Fruit fly (Drosophila melanogaster) whole organism, embryonic: ENCODE results near the gene goe.
A peak's percentile ranks its signal among the peaks of the same experiment; 100 is the strongest.

Experiments used
- Adf1 ChIP-seq: fragments of 200-800 bp; sonication (Bioruptor generic); IDR thresholded peaks from 2 replicates; pipeline ENCODE4 v1.3.6; 2022; ENCODE audit warnings: missing biosample characterization, missing genetic modification characterization
- Asciz ChIP-seq: fragments of 200-800 bp; sonication (Bioruptor generic); optimal IDR thresholded peaks from 2 replicates; lab custom pipeline; 2017; ENCODE audit warnings: missing biosample characterization, mild to moderate bottlenecking, missing genetic modification characterization, missing genetic modification reagents
- Bgb ChIP-seq: fragments of 200-800 bp; sonication (Bioruptor generic); IDR thresholded peaks from 2 replicates; pipeline ENCODE4 v1.3.6; 2022; ENCODE audit warnings: missing biosample characterization, missing genetic modification characterization; ENCODE audit not compliant: partially characterized antibody
- Bteb2 ChIP-seq: fragments of 200-800 bp; sonication (Bioruptor generic); optimal IDR thresholded peaks from 2 replicates; lab custom pipeline; 2016; ENCODE audit warnings: missing biosample characterization, missing genetic modification characterization
- CG12236 ChIP-seq: fragments of 200-800 bp; sonication (Bioruptor generic); optimal IDR thresholded peaks from 2 replicates; lab custom pipeline; 2016; ENCODE audit warnings: missing biosample characterization, missing genetic modification characterization
- CG13123 ChIP-seq: fragments of 200-800 bp; sonication (Bioruptor generic); optimal IDR thresholded peaks from 2 replicates; lab custom pipeline; 2016; ENCODE audit warnings: missing biosample characterization, missing genetic modification characterization
- CG15011 ChIP-seq: fragments of 200-800 bp; sonication (Bioruptor generic); optimal IDR thresholded peaks from 3 replicates; lab custom pipeline; 2018; ENCODE audit warnings: missing biosample characterization, mild to moderate bottlenecking, missing genetic modification characterization
- CG16779 ChIP-seq: fragments of 200-800 bp; sonication (Bioruptor generic); IDR thresholded peaks from 2 replicates; pipeline ENCODE4 v1.3.6; 2022; ENCODE audit warnings: missing biosample characterization, missing genetic modification characterization
- CG16813 ChIP-seq: fragments of 200-800 bp; sonication (Bioruptor generic); IDR thresholded peaks from 3 replicates; pipeline ENCODE4 v1.3.6; 2022; ENCODE audit warnings: missing biosample characterization, missing genetic modification characterization; ENCODE audit not compliant: partially characterized antibody
- CG17912 ChIP-seq: fragments of 200-800 bp; sonication (Bioruptor generic); optimal IDR thresholded peaks from 2 replicates; lab custom pipeline; 2018; ENCODE audit warnings: missing biosample characterization, mild to moderate bottlenecking, missing genetic modification characterization
- CG1832 ChIP-seq: fragments of 200-800 bp; sonication (Bioruptor generic); optimal IDR thresholded peaks from 2 replicates; lab custom pipeline; 2017; ENCODE audit warnings: missing biosample characterization, mild to moderate bottlenecking, missing genetic modification characterization, inconsistent platforms
- CG18619 ChIP-seq: fragments of 200-800 bp; sonication (Bioruptor generic); optimal IDR thresholded peaks from 3 replicates; lab custom pipeline; 2017; ENCODE audit warnings: missing biosample characterization, mild to moderate bottlenecking, missing genetic modification characterization
- CG2889 ChIP-seq: fragments of 200-800 bp; sonication (Bioruptor generic); IDR thresholded peaks from 3 replicates; pipeline ENCODE4 v1.3.6; 2022; ENCODE audit warnings: missing biosample characterization, missing genetic modification characterization
- CG3065 ChIP-seq: fragments of 200-800 bp; sonication (Bioruptor generic); optimal IDR thresholded peaks from 2 replicates; lab custom pipeline; 2016; ENCODE audit warnings: missing biosample characterization, missing genetic modification characterization
- CG4360 ChIP-seq: fragments of 200-800 bp; sonication (Bioruptor generic); IDR thresholded peaks from 2 replicates; pipeline ENCODE4 v1.3.6; 2022; ENCODE audit warnings: missing biosample characterization, missing genetic modification characterization
- CG6689 ChIP-seq: fragments of 200-800 bp; sonication (Bioruptor generic); IDR thresholded peaks from 2 replicates; pipeline ENCODE4 v1.3.6; 2022; ENCODE audit warnings: missing biosample characterization, missing genetic modification characterization
- CG6765 ChIP-seq: fragments of 200-800 bp; sonication (Bioruptor generic); optimal IDR thresholded peaks from 3 replicates; lab custom pipeline; 2017; ENCODE audit warnings: missing biosample characterization, mild to moderate bottlenecking, missing genetic modification characterization
- CTCF ChIP-seq: fragments of 200-800 bp; sonication (Bioruptor generic); optimal IDR thresholded peaks from 2 replicates; lab custom pipeline; 2017; ENCODE audit warnings: missing biosample characterization, mild to moderate bottlenecking, missing genetic modification characterization, moderate library complexity
- D19B ChIP-seq: fragments of 200-800 bp; sonication (Bioruptor generic); optimal IDR thresholded peaks from 2 replicates; lab custom pipeline; 2017; ENCODE audit warnings: missing biosample characterization, mild to moderate bottlenecking, missing genetic modification characterization
- Dip3 ChIP-seq: fragments of 200-800 bp; sonication (Bioruptor generic); optimal IDR thresholded peaks from 3 replicates; lab custom pipeline; 2016; ENCODE audit warnings: missing biosample characterization, missing genetic modification characterization
- Hmx ChIP-seq: fragments of 200-800 bp; sonication (Bioruptor generic); optimal IDR thresholded peaks from 2 replicates; lab custom pipeline; 2016; ENCODE audit warnings: missing biosample characterization, missing genetic modification characterization
- Hr39 ChIP-seq: fragments of >200 bp; optimal IDR thresholded peaks from 2 replicates; lab custom pipeline; 2017
- MESR4 ChIP-seq: fragments of 200-800 bp; sonication (Bioruptor generic); optimal IDR thresholded peaks from 2 replicates; lab custom pipeline; 2018; ENCODE audit warnings: missing biosample characterization, mild to moderate bottlenecking, missing genetic modification characterization, moderate library complexity
- NC2α ChIP-seq: fragments of 200-800 bp; sonication (Bioruptor generic); optimal IDR thresholded peaks from 2 replicates; lab custom pipeline; 2016; ENCODE audit warnings: missing biosample characterization, missing genetic modification characterization
- NFAT ChIP-seq: fragments of 200-800 bp; sonication (Bioruptor generic); IDR thresholded peaks from 2 replicates; pipeline ENCODE4 v1.3.6; 2022; ENCODE audit warnings: missing biosample characterization, missing genetic modification characterization
- NfI ChIP-seq: fragments of 200-800 bp; sonication (Bioruptor generic); optimal IDR thresholded peaks from 3 replicates; lab custom pipeline; 2018; ENCODE audit warnings: missing biosample characterization, mild to moderate bottlenecking, missing genetic modification characterization, moderate library complexity
- Optix ChIP-seq: fragments of 200-800 bp; sonication (Bioruptor generic); IDR thresholded peaks from 3 replicates; pipeline ENCODE4 v1.3.6; 2022; ENCODE audit warnings: missing biosample characterization, missing genetic modification characterization
- PHDP ChIP-seq: fragments of 200-800 bp; sonication (Bioruptor generic); optimal IDR thresholded peaks from 3 replicates; lab custom pipeline; 2018; ENCODE audit warnings: missing biosample characterization, mild to moderate bottlenecking, missing genetic modification characterization, moderate library complexity
- Ptx1 ChIP-seq: fragments of 200-800 bp; sonication (Bioruptor generic); IDR thresholded peaks from 2 replicates; pipeline ENCODE4 v1.3.6; 2022; ENCODE audit warnings: missing biosample characterization, missing genetic modification characterization
- Sox102F ChIP-seq: fragments of 200-800 bp; sonication (Bioruptor generic); optimal IDR thresholded peaks from 2 replicates; lab custom pipeline; 2018; ENCODE audit warnings: missing biosample characterization, mild to moderate bottlenecking, missing genetic modification characterization, moderate library complexity
- TFAM ChIP-seq: fragments of 200-800 bp; sonication (Bioruptor generic); optimal IDR thresholded peaks from 2 replicates; lab custom pipeline; 2017; ENCODE audit warnings: missing biosample characterization, missing genetic modification characterization, inconsistent platforms
- abd-A ChIP-seq: fragments of 200-800 bp; sonication (Bioruptor generic); optimal IDR thresholded peaks from 3 replicates; lab custom pipeline; 2019; ENCODE audit warnings: missing biosample characterization, mild to moderate bottlenecking, missing genetic modification characterization, moderate library complexity
- ash1 ChIP-seq: fragments of 200-800 bp; sonication (Bioruptor generic); optimal IDR thresholded peaks from 2 replicates; lab custom pipeline; 2018; ENCODE audit warnings: missing biosample characterization, mild to moderate bottlenecking, missing genetic modification characterization
- bcd ChIP-seq: fragments of 200-800 bp; sonication (Bioruptor generic); optimal IDR thresholded peaks from 2 replicates; lab custom pipeline; 2017; ENCODE audit warnings: missing biosample characterization, mild to moderate bottlenecking, missing genetic modification characterization
- cas ChIP-seq: fragments of 200-800 bp; sonication (Bioruptor generic); IDR thresholded peaks from 2 replicates; pipeline ENCODE4 v1.3.6; 2022; ENCODE audit warnings: missing biosample characterization, missing genetic modification characterization
- chn ChIP-seq: fragments of 200-800 bp; sonication (Bioruptor generic); optimal IDR thresholded peaks from 2 replicates; lab custom pipeline; 2016; ENCODE audit warnings: missing biosample characterization, missing genetic modification characterization
- ci ChIP-seq: fragments of 200-800 bp; sonication (Bioruptor generic); IDR thresholded peaks from 3 replicates; pipeline ENCODE4 v1.3.6; 2022; ENCODE audit warnings: missing biosample characterization, missing genetic modification characterization
- danr ChIP-seq: fragments of 200-800 bp; sonication (Bioruptor generic); IDR thresholded peaks from 2 replicates; pipeline ENCODE4 v1.3.6; 2022; ENCODE audit warnings: missing biosample characterization, missing genetic modification characterization
- en ChIP-seq: fragments of 200-800 bp; sonication (Bioruptor generic); optimal IDR thresholded peaks from 2 replicates; lab custom pipeline; 2016; ENCODE audit warnings: missing biosample characterization, missing genetic modification characterization
- esg ChIP-seq: fragments of 200-800 bp; sonication (Bioruptor generic); conservative IDR thresholded peaks from 2 replicates; pipeline ENCODE4 v1.3.6; 2022; ENCODE audit warnings: missing biosample characterization, missing genetic modification characterization
- eve ChIP-seq, 2 experiments: fragments of >200 bp; optimal IDR thresholded peaks; 2 replicates each; lab custom pipeline; 2017; ENCODE audit warnings: missing biosample characterization in 2 of 2, missing genetic modification characterization in 2 of 2
- fd102C ChIP-seq: fragments of 200-800 bp; sonication (Bioruptor generic); optimal IDR thresholded peaks from 2 replicates; lab custom pipeline; 2018; ENCODE audit warnings: missing biosample characterization, mild to moderate bottlenecking, missing genetic modification characterization, moderate library complexity
- inv ChIP-seq: fragments of 200-800 bp; sonication (Bioruptor generic); IDR thresholded peaks from 2 replicates; pipeline ENCODE4 v1.3.6; 2022; ENCODE audit warnings: missing biosample characterization, missing genetic modification characterization; ENCODE audit not compliant: partially characterized antibody
- nerfin-2 ChIP-seq: fragments of 200-800 bp; sonication (Bioruptor generic); IDR thresholded peaks from 2 replicates; pipeline ENCODE4 v1.3.6; 2022; ENCODE audit warnings: missing biosample characterization, missing genetic modification characterization; ENCODE audit not compliant: partially characterized antibody
- peb ChIP-seq: fragments of 200-800 bp; sonication (Bioruptor generic); IDR thresholded peaks from 2 replicates; pipeline ENCODE4 v1.3.6; 2022; ENCODE audit warnings: missing biosample characterization, missing genetic modification characterization
- pita ChIP-seq: fragments of 200-800 bp; sonication (Bioruptor generic); optimal IDR thresholded peaks from 2 replicates; lab custom pipeline; 2017; ENCODE audit warnings: missing biosample characterization, mild to moderate bottlenecking, missing genetic modification characterization
- pnt ChIP-seq: fragments of 200-800 bp; sonication (Bioruptor generic); optimal IDR thresholded peaks from 3 replicates; lab custom pipeline; 2016; ENCODE audit warnings: missing biosample characterization, missing genetic modification characterization
- psq ChIP-seq: fragments of 200-800 bp; sonication (Bioruptor generic); optimal IDR thresholded peaks from 2 replicates; lab custom pipeline; 2017; ENCODE audit warnings: missing biosample characterization, missing genetic modification characterization
- ttk ChIP-seq: fragments of 200-800 bp; sonication (Bioruptor generic); IDR thresholded peaks from 2 replicates; pipeline ENCODE4 v2.1.2; 2022; ENCODE audit warnings: missing biosample characterization, missing genetic modification characterization
- vvl ChIP-seq: fragments of 200-800 bp; sonication (Bioruptor generic); IDR thresholded peaks from 2 replicates; pipeline ENCODE4 v1.3.6; 2022; ENCODE audit warnings: missing biosample characterization, missing genetic modification characterization

The goe gene

DNA sequence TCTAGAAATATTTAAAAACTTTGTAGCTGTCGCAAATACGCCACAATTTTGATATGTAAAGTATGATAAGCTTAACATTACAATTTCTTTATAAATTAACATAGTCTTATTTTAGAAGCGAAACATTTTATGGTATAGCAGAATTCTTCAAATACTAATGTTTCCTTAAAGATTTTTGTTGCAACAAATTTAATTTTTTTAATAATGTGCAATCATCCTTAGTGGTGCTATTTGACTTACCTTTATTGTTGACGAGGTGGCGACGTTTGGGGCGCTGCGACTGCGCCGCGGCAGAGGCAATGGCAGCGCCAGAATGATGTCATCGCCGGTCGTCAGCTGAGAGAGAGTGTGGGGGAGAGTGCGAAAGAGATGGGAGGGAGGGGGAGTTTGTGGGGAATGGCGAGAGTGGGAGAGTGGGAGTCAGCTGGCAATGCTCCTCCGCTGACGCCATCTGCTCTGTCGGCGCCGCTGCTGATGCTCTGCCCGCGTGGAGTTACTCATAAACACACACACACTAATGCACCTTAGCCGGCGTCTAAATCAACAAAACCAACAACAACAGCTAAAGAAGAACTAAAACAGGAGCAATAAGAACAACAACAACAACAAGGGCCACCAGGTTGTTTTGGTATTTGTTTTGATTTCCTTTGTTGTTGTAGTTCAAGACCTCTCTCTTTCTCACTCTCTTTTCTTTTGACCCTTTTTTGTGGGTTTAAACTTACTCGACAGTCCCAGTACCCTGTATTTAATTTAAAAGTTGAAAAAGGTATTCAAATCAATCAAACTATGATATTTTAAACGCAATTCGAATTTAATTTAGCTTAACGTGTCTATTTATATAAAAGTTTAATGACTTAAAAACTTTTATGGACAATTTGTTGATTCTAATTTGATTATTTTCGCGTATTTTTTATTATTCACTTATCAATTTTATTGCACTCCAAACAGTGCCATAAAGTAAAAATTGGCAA lies 28.2 kb downstream of the goe start (continued):
- no peak for TF ChIP-seq pita (GFP tag; lab: Kevin White, UChicago)
- no peak for TF ChIP-seq cas (GFP tag; lab: Robert Waterston, UW)
- TF ChIP-seq Dip3 = no peak
- peak; percentile 80 for TF ChIP-seq ci
- 0 out of 2 replicates have a peak, but pooled peaks have one; percentile 39 for TF ChIP-seq NFAT (GFP tag; lab: Robert Waterston, UW)
- peak; percentile 48 for TF ChIP-seq CTCF (GFP tag; lab: Kevin White, UChicago)
- TF ChIP-seq esg (GFP tag; lab: Robert Waterston, UW) = peak; percentile 45
- no peak for TF ChIP-seq psq (GFP tag; lab: Kevin White, UChicago)
- TF ChIP-seq CG6765 = no peak
- TF ChIP-seq chn = peak; percentile 40
- no peak for TF ChIP-seq Hr39
- TF ChIP-seq nerfin-2 (GFP tag; lab: Robert Waterston, UW) = no peak
- TF ChIP-seq eve (GFP tag; optimal IDR thresholded peaks at IDR 0.05; lab: Kevin White, UChicago) = peak in 1 of 2 experiments; percentile 72
- no peak for TF ChIP-seq CG1832
- TF ChIP-seq Asciz (GFP tag; lab: Kevin White, UChicago) = peak; percentile 32
- TF ChIP-seq pnt (GFP tag; lab: Kevin White, UChicago) = no peak
- peak; percentile 19; the same call in 1 of the 2 replicates for TF ChIP-seq Bgb (GFP tag; lab: Robert Waterston, UW)
- TF ChIP-seq ttk (GFP tag; lab: Robert Waterston, UW) = peak; percentile 60
- TF ChIP-seq CG6689 (GFP tag; lab: Robert Waterston, UW) = peak; percentile 76
- TF ChIP-seq CG15011 (GFP tag; lab: Kevin White, UChicago) = peak; percentile 36
- TF ChIP-seq CG13123 (GFP tag; lab: Kevin White, UChicago) = peak; percentile 17
- TF ChIP-seq fd102C (GFP tag; lab: Kevin White, UChicago) = no peak
- TF ChIP-seq Sox102F (GFP tag; lab: Kevin White, UChicago) = peak; percentile 86
- TF ChIP-seq PHDP = peak; percentile 87
- peak; percentile 33 for TF ChIP-seq en (GFP tag; lab: Kevin White, UChicago)
- TF ChIP-seq CG16779 (GFP tag; lab: Robert Waterston, UW) = no peak
- no peak for TF ChIP-seq NC2α
- peak; percentile 83 for TF ChIP-seq NfI (GFP tag; lab: Kevin White, UChicago)
- TF ChIP-seq CG4360 (GFP tag; lab: Robert Waterston, UW) = peak; percentile 95
- TF ChIP-seq CG16813 = no peak
- no peak for TF ChIP-seq CG17912 (GFP tag; lab: Kevin White, UChicago)
- no peak for TF ChIP-seq Optix (GFP tag; lab: Robert Waterston, UW)
- peak; percentile 51 for TF ChIP-seq vvl (GFP tag; lab: Robert Waterston, UW)
- TF ChIP-seq CG2889 (GFP tag; lab: Robert Waterston, UW) = no peak
- no peak for TF ChIP-seq MESR4 (GFP tag; lab: Kevin White, UChicago)
- TF ChIP-seq Bteb2 (GFP tag; lab: Kevin White, UChicago) = peak; percentile 66
- TF ChIP-seq bcd (GFP tag; lab: Kevin White, UChicago) = peak; percentile 60
- TF ChIP-seq Hmx = no peak
- peak; percentile 81 for TF ChIP-seq CG18619 (GFP tag; lab: Kevin White, UChicago)
- TF ChIP-seq abd-A = no peak
- TF ChIP-seq Adf1 (GFP tag; lab: Robert Waterston, UW) = peak; percentile 97
- peak; percentile 71 for TF ChIP-seq Ptx1 (GFP tag; lab: Robert Waterston, UW)
- TF ChIP-seq inv (GFP tag; lab: Robert Waterston, UW) = no peak
- peak; percentile 72 for TF ChIP-seq D19B
- no peak for TF ChIP-seq peb (GFP tag; lab: Robert Waterston, UW)
- TF ChIP-seq danr (GFP tag; lab: Robert Waterston, UW) = no peak
- no peak for TF ChIP-seq TFAM (GFP tag; lab: Kevin White, UChicago)
- TF ChIP-seq CG12236 (GFP tag; lab: Kevin White, UChicago) = peak; percentile 27
- no peak for TF ChIP-seq ash1
- TF ChIP-seq CG3065 = no peak
